Fruit fly (Drosophila melanogaster): Measurements from ENCODE around the gene GILT2.
A peak's percentile ranks its signal among the peaks of the same experiment; 100 is the strongest.

DNA sequence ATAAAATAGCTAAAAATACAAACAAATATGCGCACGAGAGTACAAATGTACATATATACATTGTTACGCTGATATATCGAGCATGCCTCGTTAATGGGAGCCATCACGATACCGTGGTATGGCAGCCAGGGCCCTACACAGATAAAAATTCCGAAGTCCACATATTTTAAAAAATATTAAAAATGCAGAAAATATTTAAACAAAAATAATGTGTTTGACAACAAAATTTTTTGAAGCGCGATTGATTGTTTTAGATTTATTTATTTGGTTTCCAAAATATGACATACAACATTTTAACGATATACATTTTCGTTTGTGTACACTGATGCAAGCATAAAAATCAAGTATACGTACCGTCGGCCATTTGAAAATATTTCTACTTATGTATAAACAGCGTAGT is 48.0 kb downstream of the GILT2 start:
- TF ChIP-seq ash1 (GFP tag; optimal IDR thresholded peaks at IDR 0.05) (peak; percentile 41), CG12155 (GFP tag; optimal IDR thresholded peaks at IDR 0.05) (peak; percentile 84), grau (tag; optimal IDR thresholded peaks at IDR 0.05) (peak; percentile 87), Gug (GFP tag; IDR thresholded peaks at IDR 0.05) (peak; percentile 51; the same call in 2 of the 4 replicates), CG10274 (GFP tag; optimal IDR thresholded peaks at IDR 0.05) (peak; percentile 27), Fer2 (tag; optimal IDR thresholded peaks at IDR 0.05) (peak; percentile 45)
